Worm (Caenorhabditis elegans) whole organism, L1 larva: ENCODE data around the gene nstp-2.

Experiments used
- C34B4.2 ChIP-seq: sonication (generic microtip); optimal IDR thresholded peaks from 2 replicates; lab custom pipeline; 2017; ENCODE audit warnings: mild to moderate bottlenecking, missing genetic modification characterization, missing compliant biosample characterization
- F16B12.6 ChIP-seq: fragments of 150-350 bp; optimal IDR thresholded peaks from 2 replicates; lab custom pipeline; 2014; ENCODE audit warnings: missing biosample characterization, missing genetic modification characterization
- aha-1 ChIP-seq: fragments of 150-350 bp; optimal IDR thresholded peaks from 2 replicates; lab custom pipeline; 2014; ENCODE audit warnings: missing biosample characterization, missing genetic modification characterization
- alr-1 ChIP-seq: fragments of 200-800 bp; sonication (Bioruptor generic); optimal IDR thresholded peaks from 2 replicates; lab custom pipeline; 2018; ENCODE audit warnings: borderline replicate concordance, mild to moderate bottlenecking, missing genetic modification characterization, missing compliant biosample characterization
- aly-2 ChIP-seq: fragments of 150-350 bp; optimal IDR thresholded peaks from 2 replicates; lab custom pipeline; 2014; ENCODE audit warnings: missing biosample characterization, missing genetic modification characterization
- ama-1 ChIP-seq: fragments of 150-350 bp; optimal IDR thresholded peaks from 2 replicates; lab custom pipeline; 2014
- blmp-1 ChIP-seq: fragments of 150-350 bp; optimal IDR thresholded peaks from 2 replicates; lab custom pipeline; 2014; ENCODE audit warnings: missing biosample characterization, missing genetic modification characterization
- ceh-8 ChIP-seq: fragments of 200-800 bp; sonication (Bioruptor generic); optimal IDR thresholded peaks from 2 replicates; lab custom pipeline; 2018; ENCODE audit warnings: mild to moderate bottlenecking, missing genetic modification characterization, moderate library complexity, missing compliant biosample characterization
- ceh-82 ChIP-seq, 3 experiments: fragments of 150-350 bp in 1 of 3; sonication (generic microtip) in 2 of 3; optimal IDR thresholded peaks; 2 replicates each; lab custom pipeline; 2014 to 2017; ENCODE audit warnings: missing biosample characterization in 3 of 3, missing genetic modification characterization in 3 of 3
- ceh-88 ChIP-seq: fragments of 200-800 bp; sonication (Bioruptor generic); IDR thresholded peaks from 2 replicates; pipeline ENCODE4 v1.3.6; 2022; ENCODE audit warnings: missing genetic modification characterization, missing compliant biosample characterization
- efl-3 ChIP-seq: fragments of 200-800 bp; sonication (Bioruptor generic); optimal IDR thresholded peaks from 2 replicates; lab custom pipeline; 2018; ENCODE audit warnings: mild to moderate bottlenecking, missing genetic modification characterization, missing compliant biosample characterization
- egl-13 ChIP-seq: sonication (generic microtip); optimal IDR thresholded peaks from 2 replicates; lab custom pipeline; 2016; ENCODE audit warnings: missing genotype, missing genetic modification reagents, missing genetic modification characterization, missing compliant biosample characterization
- elt-3 ChIP-seq, 6 experiments: fragments of 150-350 bp in 1 of 6; sonication (generic microtip); optimal IDR thresholded peaks; 2 replicates each; lab custom pipeline; 2017 to 2018; ENCODE audit warnings: missing biosample characterization in 6 of 6, missing genetic modification characterization in 6 of 6, inconsistent platforms in 1 of 6
- fkh-10 ChIP-seq: sonication (generic microtip); optimal IDR thresholded peaks from 2 replicates; lab custom pipeline; 2017; ENCODE audit warnings: missing biosample characterization, missing genetic modification reagents, missing genetic modification characterization
- fkh-4 ChIP-seq: sonication (generic microtip); optimal IDR thresholded peaks from 2 replicates; lab custom pipeline; 2016; ENCODE audit warnings: missing compliant biosample characterization, missing genetic modification characterization, borderline replicate concordance
- fkh-8 ChIP-seq: sonication (generic microtip); optimal IDR thresholded peaks from 2 replicates; lab custom pipeline; 2016; ENCODE audit warnings: mild to moderate bottlenecking, missing genetic modification characterization, missing compliant biosample characterization
- grh-1 ChIP-seq: fragments of 200-800 bp; sonication (Bioruptor generic); IDR thresholded peaks from 2 replicates; pipeline ENCODE4 v1.3.6; 2022; ENCODE audit warnings: missing genetic modification reagents, missing genetic modification characterization, missing compliant biosample characterization
- hlh-17 ChIP-seq: fragments of 200-800 bp; sonication (Bioruptor generic); optimal IDR thresholded peaks from 2 replicates; lab custom pipeline; 2018; ENCODE audit warnings: missing genetic modification characterization, mild to moderate bottlenecking, missing compliant biosample characterization, moderate library complexity, borderline replicate concordance
- hpl-2 ChIP-seq: fragments of 150-350 bp; optimal IDR thresholded peaks from 2 replicates; lab custom pipeline; 2014; ENCODE audit warnings: missing biosample characterization, missing genetic modification reagents, missing genetic modification characterization
- isw-1 ChIP-seq: fragments of 200-800 bp; sonication (Bioruptor generic); IDR thresholded peaks from 2 replicates; pipeline ENCODE4 v1.3.6; 2022; ENCODE audit warnings: missing genetic modification characterization, missing compliant biosample characterization
- lin-14 ChIP-seq: fragments of 200-800 bp; sonication (Bioruptor generic); optimal IDR thresholded peaks from 2 replicates; lab custom pipeline; 2018; ENCODE audit warnings: mild to moderate bottlenecking, missing genetic modification characterization, moderate library complexity, missing compliant biosample characterization
- lin-15B ChIP-seq: fragments of 150-350 bp; sonication (generic microtip); optimal IDR thresholded peaks from 3 replicates; lab custom pipeline; 2014; ENCODE audit warnings: missing biosample characterization, missing genetic modification characterization
- lin-35 ChIP-seq, 2 experiments: fragments of 150-350 bp; optimal IDR thresholded peaks; 2 replicates each; lab custom pipeline; 2014; ENCODE audit warnings: missing biosample characterization in 2 of 2, missing genetic modification characterization in 2 of 2, missing genetic modification reagents in 2 of 2
- lin-39 ChIP-seq: fragments of 150-350 bp; optimal IDR thresholded peaks from 2 replicates; lab custom pipeline; 2014; ENCODE audit warnings: missing biosample characterization, missing genetic modification reagents, missing genetic modification characterization
- lsy-2 ChIP-seq, 2 experiments: fragments of 150-350 bp; optimal IDR thresholded peaks; 2 replicates each; lab custom pipeline; 2014; ENCODE audit warnings: missing biosample characterization in 2 of 2, missing genetic modification characterization in 2 of 2
- mab-9 ChIP-seq: fragments of 200-800 bp; sonication (Bioruptor generic); IDR thresholded peaks from 2 replicates; pipeline ENCODE4 v1.3.6; 2022; ENCODE audit warnings: missing genetic modification reagents, missing genetic modification characterization, missing compliant biosample characterization
- mef-2 ChIP-seq: fragments of 150-350 bp; optimal IDR thresholded peaks from 2 replicates; lab custom pipeline; 2014; ENCODE audit warnings: missing biosample characterization, missing genetic modification characterization
- mep-1 ChIP-seq: fragments of 150-350 bp; optimal IDR thresholded peaks from 2 replicates; lab custom pipeline; 2014; ENCODE audit warnings: missing biosample characterization, missing genetic modification characterization
- nhr-19 ChIP-seq: fragments of 200-800 bp; sonication (Bioruptor generic); conservative IDR thresholded peaks from 2 replicates; pipeline ENCODE4 v1.3.6; 2022; ENCODE audit warnings: missing genetic modification characterization, missing compliant biosample characterization
- nhr-20 ChIP-seq: sonication (generic microtip); optimal IDR thresholded peaks from 2 replicates; lab custom pipeline; 2016; ENCODE audit warnings: mild to moderate bottlenecking, missing genetic modification characterization, missing compliant biosample characterization
- nhr-237 ChIP-seq: fragments of 150-350 bp; optimal IDR thresholded peaks from 2 replicates; lab custom pipeline; 2014; ENCODE audit warnings: missing biosample characterization, missing genetic modification characterization
- nhr-76 ChIP-seq: sonication (generic microtip); optimal IDR thresholded peaks from 2 replicates; lab custom pipeline; 2017; ENCODE audit warnings: missing biosample characterization, missing genetic modification characterization
- nhr-77 ChIP-seq: fragments of 150-350 bp; optimal IDR thresholded peaks from 2 replicates; lab custom pipeline; 2014; ENCODE audit warnings: missing biosample characterization, missing genetic modification characterization
- nhr-84 ChIP-seq: sonication (generic microtip); optimal IDR thresholded peaks from 2 replicates; lab custom pipeline; 2017; ENCODE audit warnings: missing biosample characterization, missing genetic modification characterization
- nhr-85 ChIP-seq: sonication (generic microtip); peaks from one replicate; lab custom pipeline; 2016; ENCODE audit warnings: missing genetic modification characterization, inconsistent platforms, missing compliant biosample characterization
- nhr-90 ChIP-seq: sonication (generic microtip); optimal IDR thresholded peaks from 2 replicates; lab custom pipeline; 2016; ENCODE audit warnings: mild to moderate bottlenecking, missing genetic modification characterization, missing compliant biosample characterization; ENCODE audit not compliant: poor library complexity
- pag-3 ChIP-seq: sonication (generic microtip); optimal IDR thresholded peaks from 2 replicates; lab custom pipeline; 2017; ENCODE audit warnings: missing genetic modification characterization, mild to moderate bottlenecking, missing compliant biosample characterization, antibody characterized with exemption, borderline replicate concordance; ENCODE audit not compliant: insufficient read depth
- rnt-1 ChIP-seq: sonication (generic microtip); optimal IDR thresholded peaks from 2 replicates; lab custom pipeline; 2016; ENCODE audit warnings: mild to moderate bottlenecking, missing genetic modification characterization, moderate library complexity, missing compliant biosample characterization
- snpc-4 ChIP-seq: fragments of 150-350 bp; optimal IDR thresholded peaks from 2 replicates; lab custom pipeline; 2014; ENCODE audit warnings: missing biosample characterization, missing genetic modification characterization
- snu-23 ChIP-seq: sonication (generic microtip); optimal IDR thresholded peaks from 2 replicates; lab custom pipeline; 2016; ENCODE audit warnings: missing genetic modification characterization, missing compliant biosample characterization
- sox-4 ChIP-seq: sonication (generic microtip); optimal IDR thresholded peaks from 2 replicates; lab custom pipeline; 2016; ENCODE audit warnings: missing genetic modification characterization, missing compliant biosample characterization
- sup-37 ChIP-seq: fragments of 200-800 bp; sonication (Bioruptor generic); optimal IDR thresholded peaks from 2 replicates; lab custom pipeline; 2018; ENCODE audit warnings: mild to moderate bottlenecking, missing genetic modification characterization, missing compliant biosample characterization
- swsn-7 ChIP-seq: sonication (generic microtip); optimal IDR thresholded peaks from 2 replicates; lab custom pipeline; 2016; ENCODE audit warnings: missing genetic modification characterization, missing compliant biosample characterization
- tbx-2 ChIP-seq: sonication (generic microtip); optimal IDR thresholded peaks from 2 replicates; lab custom pipeline; 2016; ENCODE audit warnings: missing genetic modification characterization, missing compliant biosample characterization
- unc-130 ChIP-seq: fragments of 150-350 bp; optimal IDR thresholded peaks from 2 replicates; lab custom pipeline; 2017; ENCODE audit warnings: missing biosample characterization, missing genetic modification characterization, inconsistent platforms
- unc-30 ChIP-seq: sonication (generic microtip); optimal IDR thresholded peaks from 2 replicates; lab custom pipeline; 2017; ENCODE audit warnings: missing biosample characterization, missing genetic modification characterization
- zag-1 ChIP-seq: fragments of 150-350 bp; optimal IDR thresholded peaks from 2 replicates; lab custom pipeline; 2014; ENCODE audit warnings: missing biosample characterization, missing genetic modification characterization
- ztf-11 ChIP-seq, 2 experiments: sonication (generic microtip); optimal IDR thresholded peaks; 2 replicates each; lab custom pipeline; 2016 to 2017; ENCODE audit warnings: missing genetic modification characterization in 2 of 2, missing biosample characterization in 1 of 2, missing compliant biosample characterization in 1 of 2
- ztf-4 ChIP-seq: fragments of 150-350 bp; optimal IDR thresholded peaks from 2 replicates; lab custom pipeline; 2014; ENCODE audit warnings: missing biosample characterization, missing genetic modification characterization

The nstp-2 gene

ce11 chrIV:6605863-6606262 is at the start of gene nstp-2:
Gene nstp-2 (minus strand): TSS chrIV:6606188.
- no peak for TF ChIP-seq unc-30 (tag; lab: Kevin White, UChicago)
- TF ChIP-seq nhr-85 (tag; lab: Kevin White, UChicago), result peak; percentile 61
- no peak for TF ChIP-seq sup-37
- no peak for TF ChIP-seq sox-4
- no peak for TF ChIP-seq hlh-17
- no peak for TF ChIP-seq F16B12.6 (tag; lab: Kevin White, UChicago)
- TF ChIP-seq grh-1 (GFP tag; lab: Robert Waterston, UW), result peak; percentile 63
- TF ChIP-seq nhr-20 (tag; lab: Kevin White, UChicago), result no peak
- TF ChIP-seq aly-2, result no peak

- TF ChIP-seq nhr-237 (tag; lab: Kevin White, UChicago), result no peak
- TF ChIP-seq efl-3 (GFP tag; lab: Kevin White, UChicago), result no peak
- TF ChIP-seq nhr-76 (tag; lab: Kevin White, UChicago), result no peak
- peak in 3 of 6 experiments; percentile 1 to 63 (median 28) for TF ChIP-seq elt-3 (tag; optimal IDR thresholded peaks at IDR 0.05; lab: Kevin White, UChicago)
- TF ChIP-seq nhr-77 (tag; lab: Kevin White, UChicago), result no peak
- TF ChIP-seq fkh-10 (GFP tag; lab: Kevin White, UChicago), result no peak
- TF ChIP-seq lin-39 (tag; lab: Kevin White, UChicago), result no peak
- no peak for TF ChIP-seq unc-130 (tag; lab: Kevin White, UChicago)
- no peak for TF ChIP-seq rnt-1 (tag; lab: Kevin White, UChicago)
- peak; percentile 82 for TF ChIP-seq blmp-1 (tag; lab: Kevin White, UChicago)
- no peak for TF ChIP-seq ztf-11 (tag; optimal IDR thresholded peaks at IDR 0.05; lab: Kevin White, UChicago)
- no peak for TF ChIP-seq sup-37
- no peak for TF ChIP-seq fkh-8 (tag; lab: Kevin White, UChicago)
- TF ChIP-seq fkh-4 (tag; lab: Kevin White, UChicago), result no peak
- no peak for TF ChIP-seq isw-1 (GFP tag; lab: Robert Waterston, UW)
- no peak for TF ChIP-seq aly-2
- TF ChIP-seq pag-3 (tag; lab: Kevin White, UChicago), result no peak
- no peak for TF ChIP-seq alr-1 (tag; lab: Kevin White, UChicago)
- TF ChIP-seq lin-14, result peak; percentile 60
- TF ChIP-seq ztf-4, result peak; percentile 18
- no peak for TF ChIP-seq nhr-84 (tag; lab: Kevin White, UChicago)
- TF ChIP-seq ceh-88, result no peak
- no peak for TF ChIP-seq nhr-90 (tag; lab: Kevin White, UChicago)
- TF ChIP-seq lsy-2 (tag; optimal IDR thresholded peaks at IDR 0.05; lab: Kevin White, UChicago), result no peak
- no peak for TF ChIP-seq ceh-82 (tag; optimal IDR thresholded peaks at IDR 0.05; lab: Kevin White, UChicago)
- no peak for TF ChIP-seq snu-23 (GFP tag; lab: Kevin White, UChicago)
- TF ChIP-seq nhr-20 (tag; lab: Kevin White, UChicago), result no peak
- no peak for TF ChIP-seq mep-1 (tag; lab: Kevin White, UChicago)
- TF ChIP-seq tbx-2 (tag; lab: Kevin White, UChicago), result no peak
- no peak for TF ChIP-seq ceh-8 (GFP tag; lab: Kevin White, UChicago)
- TF ChIP-seq nhr-85 (tag; lab: Kevin White, UChicago), result peak; percentile 65
- TF ChIP-seq egl-13 (tag; lab: Kevin White, UChicago), result no peak
- TF ChIP-seq unc-30 (tag; lab: Kevin White, UChicago), result no peak
- no peak for TF ChIP-seq C34B4.2 (tag; lab: Kevin White, UChicago)
- no peak for TF ChIP-seq mab-9 (GFP tag; lab: Robert Waterston, UW)
- no peak for TF ChIP-seq mef-2 (tag; lab: Kevin White, UChicago)
- TF ChIP-seq lin-15B (tag; lab: Kevin White, UChicago), result no peak
- TF ChIP-seq zag-1 (tag; lab: Kevin White, UChicago), result no peak
- peak in 1 of 2 experiments; percentile 34 for TF ChIP-seq lin-35 (GFP tag; optimal IDR thresholded peaks at IDR 0.05; lab: Kevin White, UChicago)
- no peak for TF ChIP-seq hpl-2 (GFP tag; lab: Kevin White, UChicago)
- TF ChIP-seq sox-4, result no peak
- no peak for TF ChIP-seq aha-1
- no peak for TF ChIP-seq ama-1 (lab: Kevin White, UChicago)
- TF ChIP-seq swsn-7 (tag; lab: Kevin White, UChicago), result no peak
- TF ChIP-seq snpc-4 (tag; lab: Kevin White, UChicago), result no peak
- TF ChIP-seq nhr-19 (GFP tag; lab: Robert Waterston, UW), result no peak
Observed at ce11 chrIV:6655747-6656146, 49.8 kb upstream of the nstp-2 start.
